Fruit fly (Drosophila melanogaster) whole organism, wandering third instar larva: ENCODE results near the gene Cngl.

Source experiments
- CG9705 ChIP-seq: fragments of 200-800 bp; sonication (Bioruptor generic); optimal IDR thresholded peaks from 2 replicates; lab custom pipeline; 2018; ENCODE audit warnings: missing biosample characterization, mild to moderate bottlenecking, missing genetic modification characterization
- Hnf4 ChIP-seq: fragments of 200-800 bp; sonication (Bioruptor generic); optimal IDR thresholded peaks from 2 replicates; lab custom pipeline; 2016; ENCODE audit warnings: missing biosample characterization, mild to moderate bottlenecking, missing genetic modification characterization
- Jra ChIP-seq: sonication (Bioruptor generic); optimal IDR thresholded peaks from 2 replicates; lab custom pipeline; 2016; ENCODE audit warnings: missing biosample characterization, missing genetic modification characterization
- N ChIP-seq: fragments of >200 bp; optimal IDR thresholded peaks from 2 replicates; lab custom pipeline; 2018; ENCODE audit warnings: missing biosample characterization, missing external identifiers, missing genetic modification characterization
- Sp1 ChIP-seq: fragments of 200-800 bp; sonication (Bioruptor generic); optimal IDR thresholded peaks from 3 replicates; lab custom pipeline; 2019; ENCODE audit warnings: missing biosample characterization, mild to moderate bottlenecking, missing genetic modification characterization, moderate library complexity
- dsf ChIP-seq: sonication (Bioruptor generic); optimal IDR thresholded peaks from 2 replicates; lab custom pipeline; 2016; ENCODE audit warnings: missing biosample characterization, missing genetic modification characterization, borderline replicate concordance
- fru ChIP-seq: fragments of 200-800 bp; sonication (Bioruptor generic); optimal IDR thresholded peaks from 3 replicates; lab custom pipeline; 2016; ENCODE audit warnings: missing biosample characterization, mild to moderate bottlenecking, missing genetic modification characterization
- pan ChIP-seq: fragments of >200 bp; optimal IDR thresholded peaks from 2 replicates; lab custom pipeline; 2017

- TF ChIP-seq Jra (GFP tag; lab: Kevin White, UChicago) = no peak
- no peak for TF ChIP-seq Sp1 (GFP tag; lab: Kevin White, UChicago)
- no peak for TF ChIP-seq Hnf4 (GFP tag; lab: Kevin White, UChicago)
- no peak for TF ChIP-seq CG9705 (GFP tag; lab: Kevin White, UChicago)
- no peak for TF ChIP-seq fru (GFP tag; lab: Kevin White, UChicago)
- no peak for TF ChIP-seq dsf (GFP tag; lab: Kevin White, UChicago)
- no peak for TF ChIP-seq pan (lab: Kevin White, UChicago)
- no peak for TF ChIP-seq N (GFP tag; lab: Kevin White, UChicago)
These were observed 55.6 kb downstream of the Cngl start, which contains the start of gene CG9164 for dm6 chrX:15385176-15386056.
